Fruit fly (Drosophila melanogaster) whole organism, wandering third instar larva: ENCODE measurements around the gene CG8915.

Experiments
- Abd-B ChIP-seq: fragments of >200 bp; optimal IDR thresholded peaks from 2 replicates; lab custom pipeline; 2017; ENCODE audit warnings: missing biosample characterization, missing genetic modification characterization
- CG32264 ChIP-seq: fragments of 200-800 bp; sonication (Bioruptor generic); optimal IDR thresholded peaks from 2 replicates; lab custom pipeline; 2016; ENCODE audit warnings: missing biosample characterization, missing genetic modification characterization
- CG9705 ChIP-seq: fragments of 200-800 bp; sonication (Bioruptor generic); optimal IDR thresholded peaks from 2 replicates; lab custom pipeline; 2018; ENCODE audit warnings: missing biosample characterization, mild to moderate bottlenecking, missing genetic modification characterization
- Dfd ChIP-seq: fragments of >200 bp; optimal IDR thresholded peaks from 2 replicates; lab custom pipeline; 2017; ENCODE audit warnings: missing biosample characterization, missing genetic modification characterization
- Dif ChIP-seq: fragments of 200-275, 200-300 bp; sonication (Bioruptor generic); optimal IDR thresholded peaks from 2 replicates; lab custom pipeline; 2018; ENCODE audit warnings: missing biosample characterization, missing genetic modification characterization; ENCODE audit not compliant: partially characterized antibody
- GATAd ChIP-seq: sonication (Bioruptor generic); optimal IDR thresholded peaks from 2 replicates; lab custom pipeline; 2016; ENCODE audit warnings: missing biosample characterization, missing genetic modification characterization
- HLH106 ChIP-seq: fragments of 200-800 bp; optimal IDR thresholded peaks from 3 replicates; lab custom pipeline; 2019; ENCODE audit warnings: missing biosample characterization, mild to moderate bottlenecking, missing genetic modification characterization, moderate library complexity
- Hr78 ChIP-seq: fragments of >200 bp; optimal IDR thresholded peaks from 2 replicates; lab custom pipeline; 2017; ENCODE audit warnings: missing biosample characterization, missing genetic modification characterization
- Hr83 ChIP-seq: fragments of 200-300 bp; sonication (Bioruptor generic); optimal IDR thresholded peaks from 2 replicates; lab custom pipeline; 2016; ENCODE audit warnings: missing biosample characterization, mild to moderate bottlenecking, missing genetic modification characterization, moderate library complexity; ENCODE audit not compliant: poor library complexity, severe bottlenecking
- Jra ChIP-seq: sonication (Bioruptor generic); optimal IDR thresholded peaks from 2 replicates; lab custom pipeline; 2016; ENCODE audit warnings: missing biosample characterization, missing genetic modification characterization
- Mio ChIP-seq: sonication (Bioruptor generic); optimal IDR thresholded peaks from 2 replicates; lab custom pipeline; 2016; ENCODE audit warnings: missing biosample characterization, missing genetic modification characterization
- Myc ChIP-seq: fragments of >200 bp; optimal IDR thresholded peaks from 2 replicates; lab custom pipeline; 2017
- N ChIP-seq: fragments of >200 bp; optimal IDR thresholded peaks from 2 replicates; lab custom pipeline; 2018; ENCODE audit warnings: missing biosample characterization, missing external identifiers, missing genetic modification characterization
- OdsH ChIP-seq: fragments of 200-800 bp; sonication (Bioruptor generic); optimal IDR thresholded peaks from 2 replicates; lab custom pipeline; 2016; ENCODE audit warnings: missing biosample characterization, mild to moderate bottlenecking, missing genetic modification characterization
- Rel ChIP-seq, 2 experiments: fragments of 200-800 bp; sonication (Bioruptor generic) in 1 of 2; optimal IDR thresholded peaks; 2 replicates in 1 of 2; 3 replicates in 1 of 2; lab custom pipeline; 2016 to 2019; ENCODE audit warnings: mild to moderate bottlenecking in 2 of 2, missing biosample characterization in 2 of 2, missing genetic modification characterization in 2 of 2, moderate library complexity in 1 of 2
- Sp1 ChIP-seq: fragments of 200-800 bp; sonication (Bioruptor generic); optimal IDR thresholded peaks from 3 replicates; lab custom pipeline; 2019; ENCODE audit warnings: missing biosample characterization, mild to moderate bottlenecking, missing genetic modification characterization, moderate library complexity
- Vsx2 ChIP-seq: fragments of 200-300, 225-300 bp; sonication (Bioruptor generic); optimal IDR thresholded peaks from 2 replicates; lab custom pipeline; 2018; ENCODE audit warnings: missing biosample characterization, missing genetic modification characterization; ENCODE audit not compliant: partially characterized antibody
- br ChIP-seq: fragments of 200-800 bp; sonication (Bioruptor generic); optimal IDR thresholded peaks from 2 replicates; lab custom pipeline; 2016; ENCODE audit warnings: missing biosample characterization, missing genetic modification characterization
- brk ChIP-seq: fragments of 200-800 bp; sonication (Bioruptor generic); optimal IDR thresholded peaks from 2 replicates; lab custom pipeline; 2016; ENCODE audit warnings: missing biosample characterization, mild to moderate bottlenecking, missing genetic modification characterization
- dmrt93B ChIP-seq: fragments of 200-800 bp; sonication (Bioruptor generic); optimal IDR thresholded peaks from 2 replicates; lab custom pipeline; 2018; ENCODE audit warnings: missing biosample characterization, mild to moderate bottlenecking, missing genetic modification characterization
- dsf ChIP-seq: sonication (Bioruptor generic); optimal IDR thresholded peaks from 2 replicates; lab custom pipeline; 2016; ENCODE audit warnings: missing biosample characterization, missing genetic modification characterization, borderline replicate concordance
- ey ChIP-seq: fragments of 200-800 bp; sonication (Bioruptor generic); optimal IDR thresholded peaks from 2 replicates; lab custom pipeline; 2016; ENCODE audit warnings: missing biosample characterization, missing genetic modification characterization
- foxo ChIP-seq, 2 experiments: fragments of 200-800 bp; sonication (Bioruptor generic); optimal IDR thresholded peaks; 2 replicates in 1 of 2; 3 replicates in 1 of 2; lab custom pipeline; 2016 to 2017; ENCODE audit warnings: missing biosample characterization in 2 of 2, missing genetic modification characterization in 2 of 2
- fru ChIP-seq: fragments of 200-800 bp; sonication (Bioruptor generic); optimal IDR thresholded peaks from 3 replicates; lab custom pipeline; 2016; ENCODE audit warnings: missing biosample characterization, mild to moderate bottlenecking, missing genetic modification characterization
- lola ChIP-seq: fragments of >200 bp; optimal IDR thresholded peaks from 2 replicates; lab custom pipeline; 2017; ENCODE audit warnings: missing biosample characterization, missing genetic modification characterization
- pan ChIP-seq: fragments of >200 bp; optimal IDR thresholded peaks from 2 replicates; lab custom pipeline; 2017
- psq ChIP-seq: fragments of 200-800 bp; sonication (Bioruptor generic); optimal IDR thresholded peaks from 3 replicates; lab custom pipeline; 2017; ENCODE audit warnings: missing biosample characterization, mild to moderate bottlenecking, missing genetic modification characterization, moderate library complexity
- sage ChIP-seq: fragments of 200-800 bp; sonication (Bioruptor generic); optimal IDR thresholded peaks from 2 replicates; lab custom pipeline; 2016; ENCODE audit warnings: missing biosample characterization, mild to moderate bottlenecking, missing genetic modification characterization
- sv ChIP-seq: fragments of 200-800 bp; sonication (Bioruptor generic); optimal IDR thresholded peaks from 3 replicates; lab custom pipeline; 2016; ENCODE audit warnings: missing biosample characterization, missing genetic modification characterization
- tai ChIP-seq: sonication (Bioruptor generic); optimal IDR thresholded peaks from 2 replicates; lab custom pipeline; 2016; ENCODE audit warnings: missing biosample characterization, missing genetic modification characterization
- usp ChIP-seq: fragments of >200 bp; optimal IDR thresholded peaks from 2 replicates; lab custom pipeline; 2017; ENCODE audit warnings: missing biosample characterization, missing genetic modification characterization
- woc ChIP-seq: sonication (Bioruptor generic); optimal IDR thresholded peaks from 2 replicates; lab custom pipeline; 2016; ENCODE audit warnings: missing biosample characterization, mild to moderate bottlenecking, missing genetic modification characterization

CG8915 gene

DNA sequence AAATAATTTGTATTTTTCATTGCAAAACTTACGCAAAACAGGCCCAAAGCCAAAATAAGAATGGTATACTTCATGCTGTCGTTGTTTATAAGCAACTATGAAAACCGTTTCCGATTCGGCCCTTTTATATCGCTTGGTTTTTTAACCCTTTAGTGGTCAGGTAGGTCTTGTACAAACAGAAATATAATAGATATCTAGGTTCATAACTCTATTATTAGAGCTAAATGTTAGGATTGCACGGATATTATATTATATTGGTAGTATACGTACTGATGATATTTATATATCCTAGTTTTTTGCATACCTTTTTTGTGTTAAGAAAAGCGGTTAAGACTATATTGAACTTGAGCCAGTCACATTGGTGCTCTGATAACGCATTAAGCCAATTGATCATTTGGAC lies 39.6 kb upstream of the CG8915 start, which contains the start of gene CG8661:
Gene CG8661, minus strand, starts transcription at position 101 of the 400 bp plus-strand sequence.
- TF ChIP-seq OdsH (no peak), sage (no peak), woc (no peak), Rel (GFP tag; optimal IDR thresholded peaks at IDR 0.05; lab: Kevin White, UChicago) (no peak), Rel (tag; optimal IDR thresholded peaks at IDR 0.05; lab: Kevin White, UChicago) (no peak), pan (lab: Kevin White, UChicago) (no peak), usp (GFP tag; lab: Kevin White, UChicago) (no peak), CG32264 (GFP tag; lab: Kevin White, UChicago) (no peak), dsf (GFP tag; lab: Kevin White, UChicago) (no peak), GATAd (GFP tag; lab: Kevin White, UChicago) (no peak), sv (GFP tag; lab: Kevin White, UChicago) (no peak), Vsx2 (GFP tag; lab: Kevin White, UChicago) (no peak), Myc (lab: Kevin White, UChicago) (no peak), Hr78 (GFP tag; lab: Kevin White, UChicago) (no peak), lola (GFP tag; lab: Kevin White, UChicago) (no peak)

DNA sequence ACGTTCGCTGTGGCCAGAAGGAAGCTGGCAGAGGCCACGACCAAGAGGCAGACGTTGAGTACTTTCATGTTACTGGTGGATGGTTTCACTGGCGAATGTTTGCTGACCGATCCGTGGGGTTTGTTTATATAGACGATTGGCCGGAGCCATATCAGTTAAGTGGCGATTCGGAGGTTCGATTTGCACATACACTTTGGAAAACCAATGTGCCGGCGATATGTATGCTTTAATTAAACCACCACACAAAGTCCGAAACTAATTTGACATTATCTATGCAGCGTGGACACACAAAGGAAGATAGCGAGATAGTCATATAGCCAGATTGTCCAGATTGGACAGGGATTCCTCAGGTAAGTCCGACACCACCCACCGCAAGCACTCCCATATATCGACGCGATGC lies 37.8 kb upstream of the CG8915 start, which contains the start of gene CG8664:
Gene CG8664, minus strand, starts transcription at position 101 of the 400 bp plus-strand sequence.
- TF ChIP-seq dmrt93B (GFP tag; lab: Kevin White, UChicago), result no peak
- no peak for TF ChIP-seq br (GFP tag; lab: Kevin White, UChicago)
- TF ChIP-seq Abd-B (GFP tag; lab: Kevin White, UChicago), result no peak
- TF ChIP-seq Hr78 (GFP tag; lab: Kevin White, UChicago), result no peak
- no peak for TF ChIP-seq dsf (GFP tag; lab: Kevin White, UChicago)
- TF ChIP-seq GATAd (GFP tag; lab: Kevin White, UChicago), result no peak
- TF ChIP-seq Dfd (GFP tag; lab: Kevin White, UChicago), result no peak
- no peak for TF ChIP-seq OdsH
- no peak for TF ChIP-seq CG9705
- TF ChIP-seq woc, result no peak
- no peak for TF ChIP-seq Hr83 (GFP tag; lab: Kevin White, UChicago)
- no peak for TF ChIP-seq sv (GFP tag; lab: Kevin White, UChicago)
- TF ChIP-seq, all 38 proteins: peak for 0

DNA sequence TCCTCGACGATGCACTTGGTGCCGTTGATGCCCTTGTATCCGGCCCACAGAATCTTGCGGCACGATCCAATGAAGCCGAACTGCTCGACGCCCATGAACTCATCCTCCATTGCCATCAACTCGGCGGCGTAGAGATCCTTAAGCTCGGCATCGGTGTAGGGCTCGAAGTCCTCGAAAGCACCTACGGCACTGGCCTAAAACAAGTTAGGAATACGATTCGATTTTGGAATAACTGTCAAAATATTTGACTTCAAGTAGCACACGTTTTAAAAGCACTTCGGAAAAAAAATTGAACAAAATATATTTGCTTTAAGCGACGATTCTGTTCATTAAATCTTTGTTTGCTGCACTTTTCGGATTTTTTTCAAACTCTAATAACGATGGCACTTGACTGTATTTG lies 37.4 kb upstream of the CG8915 start, which contains the start of gene CG5445:
Gene CG5445, plus strand, starts transcription at position 301 of the 400 bp plus-strand sequence.
- no peak for TF ChIP-seq Hr78 (GFP tag; lab: Kevin White, UChicago)
- no peak for TF ChIP-seq tai (GFP tag; lab: Kevin White, UChicago)
- no peak for TF ChIP-seq HLH106 (tag; lab: Kevin White, UChicago)
- TF ChIP-seq ey (GFP tag; lab: Kevin White, UChicago), result no peak
- TF ChIP-seq pan (lab: Kevin White, UChicago), result no peak
- no peak for TF ChIP-seq OdsH
- no peak for TF ChIP-seq psq
- no peak for TF ChIP-seq lola (GFP tag; lab: Kevin White, UChicago)
- TF ChIP-seq sv (GFP tag; lab: Kevin White, UChicago), result no peak
- no peak for TF ChIP-seq Dif (GFP tag; lab: Kevin White, UChicago)
- no peak for TF ChIP-seq usp (GFP tag; lab: Kevin White, UChicago)
- TF ChIP-seq Mio (GFP tag; lab: Kevin White, UChicago), result no peak
- no peak for TF ChIP-seq brk
- TF ChIP-seq Jra, result no peak
- TF ChIP-seq dmrt93B (GFP tag; lab: Kevin White, UChicago), result no peak
- no peak for TF ChIP-seq N (GFP tag; lab: Kevin White, UChicago)
- no peak for TF ChIP-seq Myc (lab: Kevin White, UChicago)
- no peak for TF ChIP-seq fru
- TF ChIP-seq sage, result no peak
- no peak for TF ChIP-seq Hr83 (GFP tag; lab: Kevin White, UChicago)

- no peak for TF ChIP-seq Sp1
- TF ChIP-seq sv (GFP tag; lab: Kevin White, UChicago), result no peak
- TF ChIP-seq foxo (GFP tag; optimal IDR thresholded peaks at IDR 0.05; lab: Kevin White, UChicago), result no peak
- TF ChIP-seq Dfd (GFP tag; lab: Kevin White, UChicago), result no peak
- TF ChIP-seq sage, result no peak
- TF ChIP-seq Jra, result no peak
- no peak for TF ChIP-seq tai (GFP tag; lab: Kevin White, UChicago)
- TF ChIP-seq usp (GFP tag; lab: Kevin White, UChicago), result no peak
- no peak for TF ChIP-seq Mio (GFP tag; lab: Kevin White, UChicago)
- no peak for TF ChIP-seq Vsx2 (GFP tag; lab: Kevin White, UChicago)
- no peak for TF ChIP-seq Rel (GFP tag; optimal IDR thresholded peaks at IDR 0.05; lab: Kevin White, UChicago)
- no peak for TF ChIP-seq Rel (tag; optimal IDR thresholded peaks at IDR 0.05; lab: Kevin White, UChicago)
Measured at dm6 chrX:17274798-17275197, 30.0 kb upstream of the CG8915 start.
